Worm (Caenorhabditis elegans) whole organism, L2 larva: ENCODE measurements around the gene nekl-4.
A peak's percentile ranks its signal among the peaks of the same experiment; 100 is the strongest.

Experiments used
- C34F6.9 ChIP-seq: fragments of 150-350 bp; optimal IDR thresholded peaks from 2 replicates; lab custom pipeline; 2014; ENCODE audit warnings: missing biosample characterization, missing genetic modification characterization
- F13H6.1 ChIP-seq: sonication (generic microtip); optimal IDR thresholded peaks from 2 replicates; lab custom pipeline; 2016; ENCODE audit warnings: missing genetic modification characterization, missing compliant biosample characterization
- Y55F3AM.14 ChIP-seq: fragments of 200-800 bp; sonication (Bioruptor generic); optimal IDR thresholded peaks from 2 replicates; lab custom pipeline; 2018; ENCODE audit warnings: mild to moderate bottlenecking, missing genetic modification characterization, missing compliant biosample characterization
- ZK546.5 ChIP-seq: sonication (generic microtip); optimal IDR thresholded peaks from 2 replicates; lab custom pipeline; 2017; ENCODE audit warnings: missing biosample characterization, missing genetic modification characterization
- alr-1 ChIP-seq: fragments of 150-350 bp; optimal IDR thresholded peaks from 2 replicates; lab custom pipeline; 2014; ENCODE audit warnings: missing biosample characterization, missing genetic modification characterization
- aly-2 ChIP-seq: fragments of 150-350 bp; optimal IDR thresholded peaks from 2 replicates; lab custom pipeline; 2014; ENCODE audit warnings: missing biosample characterization, missing genetic modification characterization
- ama-1 ChIP-seq: fragments of 150-350 bp; optimal IDR thresholded peaks from 2 replicates; lab custom pipeline; 2018; ENCODE audit warnings: inconsistent platforms
- blmp-1 ChIP-seq: sonication (generic microtip); optimal IDR thresholded peaks from 2 replicates; lab custom pipeline; 2017; ENCODE audit warnings: missing genetic modification characterization, mild to moderate bottlenecking, missing compliant biosample characterization, antibody characterized with exemption, moderate library complexity; ENCODE audit not compliant: insufficient read depth
- ceh-16 ChIP-seq: fragments of 150-350 bp; optimal IDR thresholded peaks from 2 replicates; lab custom pipeline; 2014; ENCODE audit warnings: missing biosample characterization, missing genetic modification characterization
- ceh-82 ChIP-seq: fragments of 150-350 bp; optimal IDR thresholded peaks from 2 replicates; lab custom pipeline; 2014; ENCODE audit warnings: missing biosample characterization, missing genetic modification characterization
- crh-2 ChIP-seq: sonication (generic microtip); optimal IDR thresholded peaks from 2 replicates; lab custom pipeline; 2017; ENCODE audit warnings: missing biosample characterization, missing genetic modification characterization
- dmd-4 ChIP-seq: sonication (generic microtip); optimal IDR thresholded peaks from 2 replicates; lab custom pipeline; 2017; ENCODE audit warnings: missing biosample characterization, missing genetic modification characterization
- egl-27 ChIP-seq: sonication (generic microtip); optimal IDR thresholded peaks from 3 replicates; lab custom pipeline; 2017; ENCODE audit warnings: missing biosample characterization, missing genetic modification reagents, missing genetic modification characterization
- elt-1 ChIP-seq: fragments of 150-350 bp; optimal IDR thresholded peaks from 2 replicates; lab custom pipeline; 2014; ENCODE audit warnings: missing biosample characterization, missing genetic modification characterization
- elt-3 ChIP-seq: sonication (generic microtip); optimal IDR thresholded peaks from 2 replicates; lab custom pipeline; 2017; ENCODE audit warnings: missing biosample characterization, missing genetic modification characterization
- fos-1 ChIP-seq: fragments of 150-350 bp; optimal IDR thresholded peaks from 2 replicates; lab custom pipeline; 2014; ENCODE audit warnings: missing biosample characterization, missing genetic modification characterization
- gmeb-1 ChIP-seq: fragments of 150-350 bp; optimal IDR thresholded peaks from 2 replicates; lab custom pipeline; 2014; ENCODE audit warnings: missing biosample characterization, missing genetic modification characterization
- lin-13 ChIP-seq: fragments of 150-350 bp; optimal IDR thresholded peaks from 2 replicates; lab custom pipeline; 2014; ENCODE audit warnings: missing biosample characterization, missing genetic modification reagents, missing genetic modification characterization
- lin-39 ChIP-seq: fragments of 150-350 bp; optimal IDR thresholded peaks from 2 replicates; lab custom pipeline; 2014; ENCODE audit warnings: missing biosample characterization, missing genetic modification reagents, missing genetic modification characterization
- lsy-2 ChIP-seq, 2 experiments: fragments of 150-350 bp in 1 of 2; sonication (generic microtip) in 1 of 2; optimal IDR thresholded peaks; 2 replicates each; lab custom pipeline; 2014 to 2017; ENCODE audit warnings: missing biosample characterization in 2 of 2, missing genetic modification characterization in 2 of 2
- mab-5 ChIP-seq: fragments of 150-350 bp; optimal IDR thresholded peaks from 2 replicates; lab custom pipeline; 2014; ENCODE audit warnings: missing biosample characterization, missing genetic modification characterization
- mbf-1 ChIP-seq: sonication (generic microtip); optimal IDR thresholded peaks from 2 replicates; lab custom pipeline; 2017; ENCODE audit warnings: missing biosample characterization, missing genetic modification characterization
- mdl-1 ChIP-seq, 2 experiments: fragments of 150-350 bp in 1 of 2; sonication (generic microtip) in 1 of 2; optimal IDR thresholded peaks; 2 replicates each; lab custom pipeline; 2017; ENCODE audit warnings: missing biosample characterization in 2 of 2, missing genetic modification characterization in 2 of 2
- nhr-11 ChIP-seq: fragments of 150-350 bp; optimal IDR thresholded peaks from 2 replicates; lab custom pipeline; 2014; ENCODE audit warnings: missing biosample characterization, missing genetic modification characterization
- nhr-12 ChIP-seq: fragments of 150-350 bp; optimal IDR thresholded peaks from 2 replicates; lab custom pipeline; 2014; ENCODE audit warnings: missing biosample characterization, missing genetic modification characterization
- nhr-129 ChIP-seq: fragments of 150-350 bp; optimal IDR thresholded peaks from 2 replicates; lab custom pipeline; 2014; ENCODE audit warnings: missing biosample characterization, missing genetic modification characterization
- nhr-21 ChIP-seq: fragments of 150-350 bp; optimal IDR thresholded peaks from 2 replicates; lab custom pipeline; 2014; ENCODE audit warnings: missing biosample characterization, missing genetic modification characterization
- nhr-23 ChIP-seq: fragments of 150-350 bp; optimal IDR thresholded peaks from 2 replicates; lab custom pipeline; 2014; ENCODE audit warnings: missing biosample characterization, missing genetic modification reagents, missing genetic modification characterization
- nhr-237 ChIP-seq: fragments of 150-350 bp; optimal IDR thresholded peaks from 2 replicates; lab custom pipeline; 2014; ENCODE audit warnings: missing biosample characterization, missing genetic modification characterization
- nhr-25 ChIP-seq: fragments of 150-350 bp; sonication (generic microtip); optimal IDR thresholded peaks from 3 replicates; lab custom pipeline; 2014; ENCODE audit warnings: missing biosample characterization, missing genetic modification characterization
- nhr-6 ChIP-seq: fragments of 150-350 bp; optimal IDR thresholded peaks from 2 replicates; lab custom pipeline; 2014; ENCODE audit warnings: missing biosample characterization, missing genetic modification characterization
- nhr-77 ChIP-seq: fragments of 150-350 bp; optimal IDR thresholded peaks from 2 replicates; lab custom pipeline; 2014; ENCODE audit warnings: missing biosample characterization, missing genetic modification characterization
- peb-1 ChIP-seq: fragments of 150-350 bp; optimal IDR thresholded peaks from 2 replicates; lab custom pipeline; 2014; ENCODE audit warnings: missing biosample characterization, missing genetic modification characterization
- sem-4 ChIP-seq: fragments of 150-350 bp; optimal IDR thresholded peaks from 2 replicates; lab custom pipeline; 2014; ENCODE audit warnings: missing biosample characterization, missing genetic modification reagents, missing genetic modification characterization
- skn-1 ChIP-seq: sonication (generic microtip); optimal IDR thresholded peaks from 2 replicates; lab custom pipeline; 2017; ENCODE audit warnings: missing biosample characterization, missing genetic modification characterization
- sma-3 ChIP-seq: sonication (generic microtip); optimal IDR thresholded peaks from 2 replicates; lab custom pipeline; 2016; ENCODE audit warnings: missing genetic modification reagents, missing genetic modification characterization, missing compliant biosample characterization
- sma-9 ChIP-seq, 2 experiments: fragments of 150-350 bp in 1 of 2; sonication (generic microtip) in 1 of 2; optimal IDR thresholded peaks; 2 replicates each; lab custom pipeline; 2014 to 2016; ENCODE audit warnings: missing genetic modification characterization in 2 of 2, mild to moderate bottlenecking in 1 of 2, missing biosample characterization in 1 of 2, missing compliant biosample characterization in 1 of 2, missing genetic modification reagents in 1 of 2, moderate library complexity in 1 of 2
- unc-39 ChIP-seq: fragments of 150-350 bp; optimal IDR thresholded peaks from 2 replicates; lab custom pipeline; 2014; ENCODE audit warnings: missing biosample characterization, missing genetic modification characterization
- unc-55 ChIP-seq: fragments of 150-350 bp; sonication (generic microtip); optimal IDR thresholded peaks from 3 replicates; lab custom pipeline; 2014; ENCODE audit warnings: missing biosample characterization, missing genetic modification reagents, missing genetic modification characterization
- unc-62 ChIP-seq: fragments of 150-350 bp; optimal IDR thresholded peaks from 2 replicates; lab custom pipeline; 2014; ENCODE audit warnings: missing biosample characterization, missing genetic modification reagents, missing genetic modification characterization
- zag-1 ChIP-seq: fragments of 150-350 bp; optimal IDR thresholded peaks from 2 replicates; lab custom pipeline; 2014; ENCODE audit warnings: missing biosample characterization, missing genetic modification characterization
- ztf-1 ChIP-seq: fragments of 200-800 bp; sonication (Bioruptor generic); conservative IDR thresholded peaks from 2 replicates; pipeline ENCODE4 v1.3.6; 2022; ENCODE audit warnings: missing genetic modification characterization, missing compliant biosample characterization
- ztf-11 ChIP-seq: sonication (generic microtip); optimal IDR thresholded peaks from 2 replicates; lab custom pipeline; 2017; ENCODE audit warnings: missing biosample characterization, missing genetic modification characterization
- ztf-4 ChIP-seq: fragments of 150-350 bp; optimal IDR thresholded peaks from 2 replicates; lab custom pipeline; 2014; ENCODE audit warnings: missing biosample characterization, missing genetic modification characterization

Gene nekl-4

ce11 chrIII:5554884-5555500 is 37.7 kb upstream of the nekl-4 start, which contains the start of the genes nmad-1 and hach-1 (continued):
- TF ChIP-seq sma-9 (GFP tag; optimal IDR thresholded peaks at IDR 0.05; lab: Kevin White, UChicago) (peak; percentile 87), sma-9 (tag; optimal IDR thresholded peaks at IDR 0.05; lab: Kevin White, UChicago) (no peak), mab-5 (tag; lab: Kevin White, UChicago) (peak; percentile 69), unc-62 (no peak), skn-1 (tag; lab: Kevin White, UChicago) (peak; percentile 76), nhr-129 (tag; lab: Kevin White, UChicago) (peak; percentile 27), aly-2 (tag; lab: Kevin White, UChicago) (no peak), ceh-16 (tag; lab: Kevin White, UChicago) (no peak), elt-1 (no peak), sem-4 (tag; lab: Kevin White, UChicago) (peak; percentile 88)

ce11 chrIII:5553098-5553497 is 35.8 kb upstream of the nekl-4 start:
- no peak for TF ChIP-seq blmp-1 (tag; lab: Kevin White, UChicago)
- no peak for TF ChIP-seq zag-1
- TF ChIP-seq fos-1, result no peak
- no peak for TF ChIP-seq F13H6.1 (tag; lab: Kevin White, UChicago)
- peak; percentile 16 for TF ChIP-seq C34F6.9
- TF ChIP-seq ama-1, result peak; percentile 46
- TF ChIP-seq lsy-2 (tag; optimal IDR thresholded peaks at IDR 0.05; lab: Kevin White, UChicago), result no peak
- no peak for TF ChIP-seq nhr-129 (tag; lab: Kevin White, UChicago)
- no peak for TF ChIP-seq peb-1 (tag; lab: Kevin White, UChicago)
- no peak for TF ChIP-seq Y55F3AM.14 (GFP tag; lab: Kevin White, UChicago)
- no peak for TF ChIP-seq nhr-21 (tag; lab: Kevin White, UChicago)
- no peak for TF ChIP-seq unc-55 (GFP tag; lab: Kevin White, UChicago)
- TF ChIP-seq crh-2, result peak; percentile 36
- no peak for TF ChIP-seq elt-3 (tag; lab: Kevin White, UChicago)
- TF ChIP-seq nhr-25 (tag; lab: Kevin White, UChicago), result peak; percentile 62
- TF ChIP-seq nhr-237 (tag; lab: Kevin White, UChicago), result no peak
- TF ChIP-seq sem-4 (tag; lab: Kevin White, UChicago), result no peak
- no peak for TF ChIP-seq ceh-16 (tag; lab: Kevin White, UChicago)

ce11 chrIII:5552072-5552667 is 34.8 kb upstream of the nekl-4 start, which contains the start of gene F09F7.6:
F09F7.6 (minus strand) TSS chrIII:5552135.
- TF ChIP-seq gmeb-1 (tag; lab: Kevin White, UChicago) (peak; percentile 60), ceh-16 (tag; lab: Kevin White, UChicago) (no peak), dmd-4 (tag; lab: Kevin White, UChicago) (no peak), nhr-237 (tag; lab: Kevin White, UChicago) (no peak), blmp-1 (tag; lab: Kevin White, UChicago) (peak; percentile 48), nhr-11 (no peak), F13H6.1 (tag; lab: Kevin White, UChicago) (peak; percentile 75), mdl-1 (tag; optimal IDR thresholded peaks at IDR 0.05; lab: Kevin White, UChicago) (peak; percentile 65 to 68), ceh-82 (tag; lab: Kevin White, UChicago) (no peak), sma-9 (GFP tag; optimal IDR thresholded peaks at IDR 0.05; lab: Kevin White, UChicago) (peak; percentile 95), sma-9 (tag; optimal IDR thresholded peaks at IDR 0.05; lab: Kevin White, UChicago) (peak; percentile 36), zag-1 (no peak), sem-4 (tag; lab: Kevin White, UChicago) (no peak), nhr-6 (tag; lab: Kevin White, UChicago) (no peak), C34F6.9 (peak; percentile 65), lin-13 (GFP tag; lab: Kevin White, UChicago) (no peak), Y55F3AM.14 (GFP tag; lab: Kevin White, UChicago) (no peak), egl-27 (tag; lab: Kevin White, UChicago) (no peak), unc-55 (GFP tag; lab: Kevin White, UChicago) (no peak), sma-3 (GFP tag; lab: Kevin White, UChicago) (peak; percentile 82), nhr-77 (no peak), unc-62 (no peak), nhr-23 (no peak), lsy-2 (tag; optimal IDR thresholded peaks at IDR 0.05; lab: Kevin White, UChicago) (peak in 1 of 2 experiments; percentile 74), mab-5 (tag; lab: Kevin White, UChicago) (no peak), peb-1 (tag; lab: Kevin White, UChicago) (no peak), nhr-21 (tag; lab: Kevin White, UChicago) (peak; percentile 74), ZK546.5 (tag; lab: Kevin White, UChicago) (no peak), ztf-1 (GFP tag; lab: Robert Waterston, UW) (no peak), lin-39 (tag; lab: Kevin White, UChicago) (no peak), aly-2 (tag; lab: Kevin White, UChicago) (no peak), ama-1 (peak; percentile 15), ztf-4 (peak; percentile 46), unc-39 (no peak), crh-2 (peak; percentile 78), elt-3 (tag; lab: Kevin White, UChicago) (no peak), alr-1 (no peak), nhr-25 (tag; lab: Kevin White, UChicago) (peak; percentile 79), mbf-1 (tag; lab: Kevin White, UChicago) (no peak), nhr-129 (tag; lab: Kevin White, UChicago) (peak; percentile 91), nhr-12 (tag; lab: Kevin White, UChicago) (no peak), ztf-11 (tag; lab: Kevin White, UChicago) (no peak)
